Worm (Caenorhabditis elegans) whole organism, young adult: ENCODE results near the gene Y37A1B.4.

ENCODE experiments used
- B0035.1 ChIP-seq: sonication (generic microtip); optimal IDR thresholded peaks from 2 replicates; lab custom pipeline; 2016; ENCODE audit warnings: missing genetic modification characterization, mild to moderate bottlenecking, missing compliant biosample characterization, missing genotype, missing genetic modification reagents
- C06A6.2 ChIP-seq: fragments of 200-800 bp; sonication (Bioruptor generic); conservative IDR thresholded peaks from 2 replicates; pipeline ENCODE4 v1.3.6; 2022; ENCODE audit warnings: missing genetic modification characterization, missing compliant biosample characterization
- D2030.7 ChIP-seq: fragments of 200-800 bp; sonication (Bioruptor generic); IDR thresholded peaks from 2 replicates; pipeline ENCODE4 v1.3.6; 2022; ENCODE audit warnings: missing genetic modification reagents, missing genetic modification characterization, missing compliant biosample characterization
- F10E7.11 ChIP-seq: sonication (generic microtip); optimal IDR thresholded peaks from 2 replicates; lab custom pipeline; 2017; ENCODE audit warnings: mild to moderate bottlenecking, missing genetic modification characterization, moderate library complexity, missing compliant biosample characterization
- F22D6.2 ChIP-seq: sonication (generic microtip); optimal IDR thresholded peaks from 2 replicates; lab custom pipeline; 2016; ENCODE audit warnings: mild to moderate bottlenecking, missing genetic modification characterization, missing compliant biosample characterization
- F39B2.1 ChIP-seq: fragments of 200-800 bp; sonication (Bioruptor generic); IDR thresholded peaks from 2 replicates; pipeline ENCODE4 v1.3.6; 2022; ENCODE audit warnings: missing genetic modification reagents, missing genetic modification characterization, missing compliant biosample characterization
- F52B5.7 ChIP-seq: sonication (generic microtip); optimal IDR thresholded peaks from 2 replicates; lab custom pipeline; 2016; ENCODE audit warnings: mild to moderate bottlenecking, missing genetic modification characterization, missing compliant biosample characterization
- F57A8.1 ChIP-seq: fragments of 200-800 bp; sonication (Bioruptor generic); optimal IDR thresholded peaks from 2 replicates; lab custom pipeline; 2018; ENCODE audit warnings: mild to moderate bottlenecking, missing genetic modification characterization, moderate library complexity, missing compliant biosample characterization
- K11D2.4 ChIP-seq: fragments of 200-800 bp; sonication (Bioruptor generic); IDR thresholded peaks from 2 replicates; pipeline ENCODE4 v1.3.6; 2022; ENCODE audit warnings: missing genetic modification reagents, missing genetic modification characterization, missing compliant biosample characterization
- T26A5.8 ChIP-seq: sonication (generic microtip); optimal IDR thresholded peaks from 2 replicates; lab custom pipeline; 2016; ENCODE audit warnings: missing genetic modification characterization, missing compliant biosample characterization
- Y53F4B.3 ChIP-seq: fragments of 200-800 bp; sonication (Bioruptor generic); IDR thresholded peaks from 2 replicates; pipeline ENCODE4 v1.3.6; 2022; ENCODE audit warnings: missing genetic modification reagents, missing genetic modification characterization, missing compliant biosample characterization
- Y79H2A.3 ChIP-seq: fragments of 200-800 bp; sonication (Bioruptor generic); conservative IDR thresholded peaks from 2 replicates; pipeline ENCODE4 v1.3.6; 2022; ENCODE audit warnings: missing genetic modification reagents, missing genetic modification characterization, missing compliant biosample characterization
- Y95B8A.8 ChIP-seq: fragments of 200-800 bp; sonication (Bioruptor generic); IDR thresholded peaks from 2 replicates; pipeline ENCODE4 v1.3.6; 2022; ENCODE audit warnings: missing genetic modification reagents, missing genetic modification characterization, missing compliant biosample characterization
- akir-1 ChIP-seq: fragments of 200-800 bp; sonication (Bioruptor generic); optimal IDR thresholded peaks from 2 replicates; lab custom pipeline; 2018; ENCODE audit warnings: mild to moderate bottlenecking, missing genetic modification characterization, moderate library complexity, missing compliant biosample characterization
- aptf-2 ChIP-seq: fragments of 200-800 bp; sonication (Bioruptor generic); conservative IDR thresholded peaks from 2 replicates; pipeline ENCODE4 v1.3.6; 2022; ENCODE audit warnings: missing genetic modification reagents, missing genetic modification characterization, missing compliant biosample characterization
- attf-5 ChIP-seq: fragments of 200-800 bp; sonication (Bioruptor generic); optimal IDR thresholded peaks from 2 replicates; lab custom pipeline; 2018; ENCODE audit warnings: mild to moderate bottlenecking, missing genetic modification characterization, missing compliant biosample characterization
- attf-6 ChIP-seq: fragments of 200-800 bp; sonication (Bioruptor generic); IDR thresholded peaks from 2 replicates; pipeline ENCODE4 v1.3.6; 2022; ENCODE audit warnings: missing genetic modification reagents, missing genetic modification characterization, missing compliant biosample characterization
- ceh-27 ChIP-seq: fragments of 200-800 bp; sonication (Bioruptor generic); optimal IDR thresholded peaks from 2 replicates; lab custom pipeline; 2018; ENCODE audit warnings: mild to moderate bottlenecking, missing genetic modification characterization, moderate library complexity, missing compliant biosample characterization
- efl-1 ChIP-seq: fragments of 150-350 bp; optimal IDR thresholded peaks from 2 replicates; lab custom pipeline; 2014; ENCODE audit warnings: missing biosample characterization, missing genetic modification reagents, missing genetic modification characterization
- hlh-26 ChIP-seq: fragments of 200-800 bp; sonication (Bioruptor generic); conservative IDR thresholded peaks from 2 replicates; pipeline ENCODE4 v1.3.6; 2022; ENCODE audit warnings: missing genetic modification reagents, missing genetic modification characterization, missing compliant biosample characterization
- hmg-1.2 ChIP-seq: fragments of 200-800 bp; sonication (Bioruptor generic); IDR thresholded peaks from 2 replicates; pipeline ENCODE4 v1.3.6; 2022; ENCODE audit warnings: missing genetic modification reagents, missing genetic modification characterization, missing compliant biosample characterization
- hsf-1 ChIP-seq: fragments of 200-800 bp; sonication (Bioruptor generic); IDR thresholded peaks from 2 replicates; pipeline ENCODE4 v1.3.6; 2022; ENCODE audit warnings: missing genetic modification reagents, missing genetic modification characterization, missing compliant biosample characterization
- madf-6 ChIP-seq: fragments of 200-800 bp; sonication (Bioruptor generic); IDR thresholded peaks from 2 replicates; pipeline ENCODE4 v1.3.6; 2022; ENCODE audit warnings: missing genetic modification reagents, missing genetic modification characterization, missing compliant biosample characterization
- mcd-1 ChIP-seq: fragments of 200-800 bp; sonication (Bioruptor generic); IDR thresholded peaks from 2 replicates; pipeline ENCODE4 v1.3.6; 2022; ENCODE audit warnings: missing genetic modification reagents, missing genetic modification characterization, missing compliant biosample characterization
- mel-28 ChIP-seq: sonication (generic microtip); optimal IDR thresholded peaks from 2 replicates; lab custom pipeline; 2016; ENCODE audit warnings: borderline replicate concordance, mild to moderate bottlenecking, missing genetic modification characterization, missing compliant biosample characterization
- nfya-1 ChIP-seq: sonication (generic microtip); optimal IDR thresholded peaks from 2 replicates; lab custom pipeline; 2017; ENCODE audit warnings: antibody characterized with exemption, missing compliant biosample characterization, missing genetic modification characterization, borderline replicate concordance; ENCODE audit not compliant: insufficient read depth
- nhr-27 ChIP-seq: fragments of 200-800 bp; sonication (Bioruptor generic); optimal IDR thresholded peaks from 2 replicates; lab custom pipeline; 2018; ENCODE audit warnings: mild to moderate bottlenecking, missing genetic modification characterization, moderate library complexity, missing compliant biosample characterization
- pha-4 ChIP-seq: fragments of 150-350 bp; sonication (generic microtip); optimal IDR thresholded peaks from 2 replicates; lab custom pipeline; 2014; ENCODE audit warnings: missing biosample characterization, missing genetic modification reagents, missing genetic modification characterization
- sdz-38 ChIP-seq: sonication (generic microtip); optimal IDR thresholded peaks from 2 replicates; lab custom pipeline; 2016; ENCODE audit warnings: missing genotype, missing genetic modification characterization, missing compliant biosample characterization
- sea-2 ChIP-seq: fragments of 200-800 bp; sonication (Bioruptor generic); IDR thresholded peaks from 2 replicates; pipeline ENCODE4 v1.3.6; 2022; ENCODE audit warnings: missing genetic modification characterization, missing compliant biosample characterization
- snpc-4 ChIP-seq, 5 experiments: fragments of 150-350 bp in 1 of 5; sonication (generic microtip) in 4 of 5; optimal IDR thresholded peaks; 2 replicates each; lab custom pipeline; 2014 to 2018; ENCODE audit warnings: missing genetic modification characterization in 5 of 5, missing biosample characterization in 3 of 5, antibody characterized with exemption in 2 of 5, mild to moderate bottlenecking in 2 of 5, missing compliant biosample characterization in 2 of 5, missing genotype in 2 of 5, moderate library complexity in 2 of 5, missing genetic modification reagents in 1 of 5
- tbp1 ChIP-seq: fragments of 200-800 bp; sonication (Bioruptor generic); optimal IDR thresholded peaks from 2 replicates; lab custom pipeline; 2018; ENCODE audit warnings: mild to moderate bottlenecking, missing genetic modification characterization, missing compliant biosample characterization
- tlf-1 ChIP-seq: fragments of 200-800 bp; sonication (Bioruptor generic); optimal IDR thresholded peaks from 2 replicates; lab custom pipeline; 2018; ENCODE audit warnings: mild to moderate bottlenecking, missing genetic modification characterization, missing compliant biosample characterization
- unc-62 ChIP-seq: fragments of 150-350 bp; optimal IDR thresholded peaks from 2 replicates; lab custom pipeline; 2014; ENCODE audit warnings: missing biosample characterization, missing genetic modification reagents, missing genetic modification characterization
- ztf-6 ChIP-seq: fragments of 200-800 bp; sonication (Bioruptor generic); IDR thresholded peaks from 2 replicates; pipeline ENCODE4 v1.3.6; 2022; ENCODE audit warnings: missing genetic modification reagents, missing genetic modification characterization, missing compliant biosample characterization

Gene Y37A1B.4

ce11 chrIV:14083505-14083904 lies 23.0 kb upstream of the Y37A1B.4 start, which contains the start of gene F52B11.2 (continued):
- TF ChIP-seq Y79H2A.3 (GFP tag; lab: Robert Waterston, UW) (peak; percentile 81; the same call in 1 of the 2 replicates), Y53F4B.3 (GFP tag; lab: Robert Waterston, UW) (0 out of 2 replicates have a peak, but pooled peaks have one; percentile 5), tbp1 (no peak), ceh-27 (GFP tag; lab: Kevin White, UChicago) (no peak), T26A5.8 (tag; lab: Kevin White, UChicago) (no peak)

- TF ChIP-seq sea-2 (GFP tag; lab: Robert Waterston, UW), result no peak
- no peak for TF ChIP-seq mcd-1 (GFP tag; lab: Robert Waterston, UW)
- TF ChIP-seq hmg-1.2 (GFP tag; lab: Robert Waterston, UW), result peak; percentile 13; the same call in 1 of the 2 replicates
- TF ChIP-seq snpc-4 (GFP tag; optimal IDR thresholded peaks at IDR 0.05; lab: Kevin White, UChicago), result no peak
- TF ChIP-seq snpc-4 (tag; optimal IDR thresholded peaks at IDR 0.05; lab: Kevin White, UChicago), result peak in 1 of 4 experiments; percentile 16
Measured at ce11 chrIV:14082956-14083355, 22.4 kb upstream of the Y37A1B.4 start.

DNA sequence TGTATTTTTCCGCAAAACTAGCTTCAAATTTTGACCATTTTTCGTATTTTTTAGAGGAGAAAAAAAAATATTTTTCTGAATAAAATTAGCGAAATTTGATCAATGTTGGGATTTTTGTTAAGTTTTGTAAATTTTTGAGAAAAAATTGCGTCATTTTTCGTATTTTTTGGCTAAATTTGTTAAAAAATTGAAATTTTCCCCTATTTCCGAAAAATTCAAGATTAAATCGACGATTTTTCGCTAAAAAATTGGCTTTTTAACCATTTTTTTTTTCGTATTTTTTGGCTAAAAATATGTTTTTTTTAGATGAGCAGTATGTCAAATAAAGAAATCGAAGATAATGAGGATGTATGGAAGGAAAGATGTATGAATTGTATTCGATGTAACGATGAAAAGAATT lies 16.6 kb upstream of the Y37A1B.4 start, which contains the start of gene cfp-1:
cfp-1 (plus strand) TSS at position 301 of the 400 bp plus-strand sequence.
- no peak for TF ChIP-seq unc-62 (GFP tag; lab: Kevin White, UChicago)
- no peak for TF ChIP-seq F10E7.11
- no peak for TF ChIP-seq hsf-1
- TF ChIP-seq sdz-38 (tag; lab: Kevin White, UChicago), result no peak
- no peak for TF ChIP-seq attf-5 (GFP tag; lab: Kevin White, UChicago)
- TF ChIP-seq B0035.1 (tag; lab: Kevin White, UChicago), result no peak
- TF ChIP-seq Y95B8A.8 (GFP tag; lab: Robert Waterston, UW), result no peak
- TF ChIP-seq efl-1 (GFP tag; lab: Kevin White, UChicago), result no peak
- no peak for TF ChIP-seq hlh-26 (GFP tag; lab: Robert Waterston, UW)
- TF ChIP-seq mel-28, result no peak
- TF ChIP-seq C06A6.2 (GFP tag; lab: Robert Waterston, UW), result no peak
- TF ChIP-seq D2030.7 (GFP tag; lab: Robert Waterston, UW), result no peak

DNA sequence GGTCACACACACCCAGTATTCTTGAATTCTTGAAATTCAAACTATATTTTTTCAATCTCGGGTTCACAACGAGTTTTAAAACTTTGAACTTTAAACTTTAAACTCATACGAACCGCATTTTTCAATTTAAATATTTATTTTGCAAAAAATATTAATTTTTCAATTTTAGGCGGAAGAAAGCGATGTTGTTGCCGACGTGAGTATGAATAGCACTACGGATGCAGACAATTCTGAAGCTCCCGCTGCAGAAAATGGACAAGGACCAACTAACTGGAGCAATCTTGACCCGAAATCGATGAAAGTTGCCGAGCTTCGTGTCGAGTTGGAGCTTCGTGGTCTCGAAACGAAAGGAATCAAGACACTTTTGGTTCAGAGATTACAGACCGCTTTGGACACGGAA lies 13.9 kb upstream of the Y37A1B.4 start:
- TF ChIP-seq pha-4 (tag; lab: Kevin White, UChicago) (no peak), K11D2.4 (GFP tag; lab: Robert Waterston, UW) (no peak), F22D6.2 (tag; lab: Kevin White, UChicago) (no peak), snpc-4 (GFP tag; optimal IDR thresholded peaks at IDR 0.05; lab: Kevin White, UChicago) (no peak), snpc-4 (tag; optimal IDR thresholded peaks at IDR 0.05; lab: Kevin White, UChicago) (peak in 1 of 4 experiments; percentile 51), F52B5.7 (tag; lab: Kevin White, UChicago) (no peak), ztf-6 (GFP tag; lab: Robert Waterston, UW) (no peak), hsf-1 (0 out of 2 replicates have a peak, but pooled peaks have one; percentile 49), F39B2.1 (GFP tag; lab: Robert Waterston, UW) (no peak), akir-1 (GFP tag; lab: Kevin White, UChicago) (no peak), nfya-1 (no peak), tlf-1 (GFP tag; lab: Kevin White, UChicago) (no peak), madf-6 (GFP tag; lab: Robert Waterston, UW) (no peak), aptf-2 (GFP tag; lab: Robert Waterston, UW) (no peak), nhr-27 (tag; lab: Kevin White, UChicago) (no peak), attf-6 (peak; percentile 66; the same call in 1 of the 2 replicates), F57A8.1 (no peak), mcd-1 (GFP tag; lab: Robert Waterston, UW) (0 out of 2 replicates have a peak, but pooled peaks have one; percentile 16)
- TF ChIP-seq, all 124 proteins: peak for 4
